Worm (Caenorhabditis elegans): Measurements from ENCODE around the gene Y57G11A.2.

- TF ChIP-seq tra-4 (tag; optimal IDR thresholded peaks at IDR 0.05): no peak
- TF ChIP-seq ceh-13 (GFP tag; optimal IDR thresholded peaks at IDR 0.05): no peak
- no peak for TF ChIP-seq ama-1 (optimal IDR thresholded peaks at IDR 0.05)
Measured at ce11 chrIV:14469013-14469412, 50.3 kb downstream of the Y57G11A.2 start.

All from whole organism, early embryonic.